Worm (Caenorhabditis elegans): ENCODE measurements around the gene dhs-24.

ce11 chrV:19994093-19994492, 47.7 kb upstream of the dhs-24 start, which contains the start of gene Y60A3A.25:
- TF ChIP-seq flt-1 (GFP tag; IDR thresholded peaks at IDR 0.05): no peak
- no peak for TF ChIP-seq ref-1 (GFP tag; conservative IDR thresholded peaks at IDR 0.05)
- no peak for TF ChIP-seq tab-1 (GFP tag; IDR thresholded peaks at IDR 0.05)
- TF ChIP-seq ztf-29 (GFP tag; IDR thresholded peaks at IDR 0.05): no peak
- no peak for TF ChIP-seq cog-1 (tag; optimal IDR thresholded peaks at IDR 0.05)
- TF ChIP-seq med-1 (GFP tag; optimal IDR thresholded peaks at IDR 0.05; ENCODE audit: insufficient read depth): no peak
